Fruit fly (Drosophila melanogaster) whole organism, embryonic: ENCODE measurements around the gene Pvf2.

Experiments used
- BEAF-32 ChIP-seq: fragments of 200-800 bp; sonication (Bioruptor generic); optimal IDR thresholded peaks from 3 replicates; lab custom pipeline; 2017; ENCODE audit warnings: missing biosample characterization, missing genetic modification characterization, mild to moderate bottlenecking, moderate library complexity, missing genetic modification reagents
- CG10267 ChIP-seq: fragments of 200-800 bp; sonication (Bioruptor generic); optimal IDR thresholded peaks from 2 replicates; lab custom pipeline; 2018; ENCODE audit warnings: missing biosample characterization, mild to moderate bottlenecking, missing genetic modification characterization, moderate library complexity
- CG10543 ChIP-seq: fragments of 200-800 bp; sonication (Bioruptor generic); optimal IDR thresholded peaks from 3 replicates; lab custom pipeline; 2017; ENCODE audit warnings: missing biosample characterization, mild to moderate bottlenecking, missing genetic modification characterization, moderate library complexity
- CG10979 ChIP-seq: fragments of 200-800 bp; sonication (Bioruptor generic); optimal IDR thresholded peaks from 2 replicates; lab custom pipeline; 2018; ENCODE audit warnings: missing biosample characterization, mild to moderate bottlenecking, missing genetic modification characterization, moderate library complexity
- CG11504 ChIP-seq: fragments of 200-800 bp; sonication (Bioruptor generic); optimal IDR thresholded peaks from 3 replicates; lab custom pipeline; 2019; ENCODE audit warnings: missing biosample characterization, mild to moderate bottlenecking, missing genetic modification characterization, moderate library complexity
- CG12391 ChIP-seq: fragments of 200-800 bp; sonication (Bioruptor generic); optimal IDR thresholded peaks from 3 replicates; lab custom pipeline; 2018; ENCODE audit warnings: missing biosample characterization, mild to moderate bottlenecking, missing genetic modification characterization, moderate library complexity
- CG13123 ChIP-seq: fragments of 200-800 bp; sonication (Bioruptor generic); optimal IDR thresholded peaks from 2 replicates; lab custom pipeline; 2016; ENCODE audit warnings: missing biosample characterization, missing genetic modification characterization
- CG13624 ChIP-seq: fragments of 200-800 bp; sonication (Bioruptor generic); optimal IDR thresholded peaks from 2 replicates; lab custom pipeline; 2016; ENCODE audit warnings: missing biosample characterization, missing genetic modification characterization
- CG14710 ChIP-seq: fragments of 200-800 bp; sonication (Bioruptor generic); optimal IDR thresholded peaks from 3 replicates; lab custom pipeline; 2019; ENCODE audit warnings: missing biosample characterization, mild to moderate bottlenecking, missing genetic modification characterization, moderate library complexity
- CG15696 ChIP-seq: fragments of 200-800 bp; sonication (Bioruptor generic); optimal IDR thresholded peaks from 2 replicates; lab custom pipeline; 2019; ENCODE audit warnings: missing biosample characterization, mild to moderate bottlenecking, missing genetic modification characterization, moderate library complexity
- CG1603 ChIP-seq: fragments of 200-800 bp; sonication (Bioruptor generic); optimal IDR thresholded peaks from 2 replicates; lab custom pipeline; 2019; ENCODE audit warnings: missing biosample characterization, mild to moderate bottlenecking, missing genetic modification characterization, moderate library complexity
- CG17361 ChIP-seq: fragments of 200-800 bp; sonication (Bioruptor generic); IDR thresholded peaks from 3 replicates; pipeline ENCODE4 v1.3.6; 2022; ENCODE audit warnings: missing biosample characterization, missing genetic modification characterization
- CG17829 ChIP-seq: fragments of 200-800 bp; optimal IDR thresholded peaks from 2 replicates; lab custom pipeline; 2019; ENCODE audit warnings: missing biosample characterization, mild to moderate bottlenecking, missing genetic modification characterization, moderate library complexity
- CG2120 ChIP-seq: fragments of 200-800 bp; sonication (Bioruptor generic); optimal IDR thresholded peaks from 3 replicates; lab custom pipeline; 2016; ENCODE audit warnings: missing biosample characterization, missing genetic modification characterization
- CG30020 ChIP-seq: fragments of 200-800 bp; optimal IDR thresholded peaks from 2 replicates; lab custom pipeline; 2019; ENCODE audit warnings: missing biosample characterization, mild to moderate bottlenecking, missing genetic modification characterization, moderate library complexity
- CG31441 ChIP-seq: fragments of 200-800 bp; sonication (Bioruptor generic); IDR thresholded peaks from 2 replicates; pipeline ENCODE4 v1.3.6; 2022; ENCODE audit warnings: missing biosample characterization, missing genetic modification characterization
- CG3281 ChIP-seq: fragments of 200-800 bp; sonication (Bioruptor generic); optimal IDR thresholded peaks from 3 replicates; lab custom pipeline; 2017; ENCODE audit warnings: missing biosample characterization, mild to moderate bottlenecking, missing genetic modification characterization
- CG34224 ChIP-seq: fragments of 200-800 bp; sonication (Bioruptor generic); IDR thresholded peaks from 3 replicates; pipeline ENCODE4 v1.3.6; 2022; ENCODE audit warnings: missing biosample characterization, missing genetic modification characterization; ENCODE audit not compliant: partially characterized antibody
- CG4617 ChIP-seq: fragments of 200-800 bp; sonication (Bioruptor generic); optimal IDR thresholded peaks from 3 replicates; lab custom pipeline; 2016; ENCODE audit warnings: missing biosample characterization, missing genetic modification characterization, borderline replicate concordance
- CG4730 ChIP-seq: fragments of 200-800 bp; sonication (Bioruptor generic); IDR thresholded peaks from 2 replicates; pipeline ENCODE4 v1.3.6; 2022; ENCODE audit warnings: missing biosample characterization, missing genetic modification characterization
- CG6175 ChIP-seq: fragments of 200-800 bp; sonication (Bioruptor generic); IDR thresholded peaks from 3 replicates; pipeline ENCODE4 v1.3.6; 2022; ENCODE audit warnings: missing biosample characterization, missing genetic modification characterization
- CG7271 ChIP-seq: fragments of 200-800 bp; sonication (Bioruptor generic); optimal IDR thresholded peaks from 2 replicates; lab custom pipeline; 2018; ENCODE audit warnings: missing biosample characterization, mild to moderate bottlenecking, missing genetic modification characterization, moderate library complexity
- CG8359 ChIP-seq: fragments of 200-800 bp; sonication (Bioruptor generic); optimal IDR thresholded peaks from 2 replicates; lab custom pipeline; 2017; ENCODE audit warnings: missing biosample characterization, mild to moderate bottlenecking, missing genetic modification characterization, borderline replicate concordance
- CG8924 ChIP-seq: fragments of 200-800 bp; optimal IDR thresholded peaks from 3 replicates; lab custom pipeline; 2019; ENCODE audit warnings: missing biosample characterization, mild to moderate bottlenecking, missing genetic modification characterization, moderate library complexity
- CG9797 ChIP-seq: fragments of 200-800 bp; sonication (Bioruptor generic); optimal IDR thresholded peaks from 3 replicates; lab custom pipeline; 2018; ENCODE audit warnings: missing biosample characterization, mild to moderate bottlenecking, missing genetic modification characterization
- CG9932 ChIP-seq: fragments of 200-800 bp; sonication (Bioruptor generic); IDR thresholded peaks from 2 replicates; pipeline ENCODE4 v1.3.6; 2022; ENCODE audit warnings: missing biosample characterization, missing genetic modification characterization
- Camta ChIP-seq: fragments of 200-800 bp; sonication (Bioruptor generic); optimal IDR thresholded peaks from 2 replicates; lab custom pipeline; 2016; ENCODE audit warnings: missing biosample characterization, missing genetic modification characterization
- D19B ChIP-seq: fragments of 200-800 bp; sonication (Bioruptor generic); optimal IDR thresholded peaks from 2 replicates; lab custom pipeline; 2017; ENCODE audit warnings: missing biosample characterization, mild to moderate bottlenecking, missing genetic modification characterization
- Dp ChIP-seq: fragments of 200-800 bp; sonication (Bioruptor generic); optimal IDR thresholded peaks from 2 replicates; lab custom pipeline; 2018; ENCODE audit warnings: missing biosample characterization, mild to moderate bottlenecking, missing genetic modification characterization, moderate library complexity
- E2f2 ChIP-seq: fragments of 200-800 bp; sonication (Bioruptor generic); IDR thresholded peaks from 2 replicates; pipeline ENCODE4 v1.3.6; 2022; ENCODE audit warnings: missing biosample characterization, missing genetic modification characterization
- Hr78 ChIP-seq, 2 experiments: fragments of 200-800 bp in 1 of 2; fragments of >200 bp in 1 of 2; sonication (Bioruptor generic) in 1 of 2; optimal IDR thresholded peaks; 2 replicates each; lab custom pipeline; 2017 to 2019; ENCODE audit warnings: missing biosample characterization in 2 of 2, missing genetic modification characterization in 2 of 2, mild to moderate bottlenecking in 1 of 2, moderate library complexity in 1 of 2
- Lim3 ChIP-seq: fragments of 200-800 bp; sonication (Bioruptor generic); IDR thresholded peaks from 2 replicates; pipeline ENCODE4 v1.3.6; 2022; ENCODE audit warnings: missing biosample characterization, missing genetic modification characterization
- MESR4 ChIP-seq: fragments of 200-800 bp; sonication (Bioruptor generic); optimal IDR thresholded peaks from 2 replicates; lab custom pipeline; 2018; ENCODE audit warnings: missing biosample characterization, mild to moderate bottlenecking, missing genetic modification characterization, moderate library complexity
- Myb ChIP-seq: fragments of 200-800 bp; sonication (Bioruptor generic); optimal IDR thresholded peaks from 2 replicates; lab custom pipeline; 2016; ENCODE audit warnings: missing biosample characterization, missing genetic modification characterization
- Sry-β ChIP-seq: fragments of 200-800 bp; sonication (Bioruptor generic); optimal IDR thresholded peaks from 2 replicates; lab custom pipeline; 2018; ENCODE audit warnings: missing biosample characterization, mild to moderate bottlenecking, missing genetic modification characterization, moderate library complexity
- YL-1 ChIP-seq: fragments of 200-800 bp; sonication (Bioruptor generic); optimal IDR thresholded peaks from 3 replicates; lab custom pipeline; 2017; ENCODE audit warnings: missing biosample characterization, mild to moderate bottlenecking, missing genetic modification characterization
- crc ChIP-seq: fragments of 200-800 bp; sonication (Bioruptor generic); optimal IDR thresholded peaks from 2 replicates; lab custom pipeline; 2016; ENCODE audit warnings: missing biosample characterization, missing genetic modification characterization
- eyg ChIP-seq: fragments of 200-800 bp; sonication (Bioruptor generic); optimal IDR thresholded peaks from 3 replicates; lab custom pipeline; 2016; ENCODE audit warnings: missing biosample characterization, missing genetic modification characterization
- fd64A ChIP-seq: fragments of 200-800 bp; sonication (Bioruptor generic); optimal IDR thresholded peaks from 3 replicates; lab custom pipeline; 2018; ENCODE audit warnings: missing biosample characterization, mild to moderate bottlenecking, missing genetic modification characterization
- gfzf ChIP-seq: fragments of 200-800 bp; sonication (Bioruptor generic); optimal IDR thresholded peaks from 2 replicates; lab custom pipeline; 2016; ENCODE audit warnings: missing biosample characterization, mild to moderate bottlenecking, missing genetic modification characterization, moderate library complexity
- grn ChIP-seq: fragments of 200-800 bp; sonication (Bioruptor generic); optimal IDR thresholded peaks from 3 replicates; lab custom pipeline; 2017; ENCODE audit warnings: missing biosample characterization, missing genetic modification characterization
- lilli ChIP-seq: fragments of 200-800 bp; sonication (Bioruptor generic); optimal IDR thresholded peaks from 3 replicates; lab custom pipeline; 2016; ENCODE audit warnings: missing biosample characterization, missing genetic modification characterization
- nerfin-2 ChIP-seq: fragments of 200-800 bp; sonication (Bioruptor generic); IDR thresholded peaks from 2 replicates; pipeline ENCODE4 v1.3.6; 2022; ENCODE audit warnings: missing biosample characterization, missing genetic modification characterization; ENCODE audit not compliant: partially characterized antibody
- nmo ChIP-seq: fragments of 200-800 bp; sonication (Bioruptor generic); optimal IDR thresholded peaks from 2 replicates; lab custom pipeline; 2018; ENCODE audit warnings: missing biosample characterization, mild to moderate bottlenecking, missing genetic modification characterization, moderate library complexity
- pho ChIP-seq: fragments of 200-800 bp; sonication (Bioruptor generic); optimal IDR thresholded peaks from 2 replicates; lab custom pipeline; 2016; ENCODE audit warnings: missing biosample characterization, missing genetic modification characterization
- pita ChIP-seq: fragments of 200-800 bp; sonication (Bioruptor generic); optimal IDR thresholded peaks from 2 replicates; lab custom pipeline; 2017; ENCODE audit warnings: missing biosample characterization, mild to moderate bottlenecking, missing genetic modification characterization
- row ChIP-seq: fragments of 200-800 bp; sonication (Bioruptor generic); IDR thresholded peaks from 3 replicates; pipeline ENCODE4 v1.3.6; 2022; ENCODE audit warnings: missing biosample characterization, missing genetic modification characterization
- sens ChIP-seq: fragments of 200-800 bp; sonication (Bioruptor generic); peaks from one replicate; lab custom pipeline; 2016; ENCODE audit warnings: missing biosample characterization, missing genetic modification characterization
- sr ChIP-seq: fragments of 200-800 bp; sonication (Bioruptor generic); IDR thresholded peaks from 3 replicates; pipeline ENCODE4 v1.3.6; 2022; ENCODE audit warnings: missing biosample characterization, missing genetic modification characterization
- stwl ChIP-seq: fragments of 200-800 bp; sonication (Bioruptor generic); optimal IDR thresholded peaks from 3 replicates; lab custom pipeline; 2018; ENCODE audit warnings: missing biosample characterization, mild to moderate bottlenecking, missing genetic modification characterization, moderate library complexity
- unpg ChIP-seq: fragments of 200-800 bp; sonication (Bioruptor generic); optimal IDR thresholded peaks from 3 replicates; lab custom pipeline; 2018; ENCODE audit warnings: missing biosample characterization, mild to moderate bottlenecking, missing genetic modification characterization, moderate library complexity

The Pvf2 gene

DNA sequence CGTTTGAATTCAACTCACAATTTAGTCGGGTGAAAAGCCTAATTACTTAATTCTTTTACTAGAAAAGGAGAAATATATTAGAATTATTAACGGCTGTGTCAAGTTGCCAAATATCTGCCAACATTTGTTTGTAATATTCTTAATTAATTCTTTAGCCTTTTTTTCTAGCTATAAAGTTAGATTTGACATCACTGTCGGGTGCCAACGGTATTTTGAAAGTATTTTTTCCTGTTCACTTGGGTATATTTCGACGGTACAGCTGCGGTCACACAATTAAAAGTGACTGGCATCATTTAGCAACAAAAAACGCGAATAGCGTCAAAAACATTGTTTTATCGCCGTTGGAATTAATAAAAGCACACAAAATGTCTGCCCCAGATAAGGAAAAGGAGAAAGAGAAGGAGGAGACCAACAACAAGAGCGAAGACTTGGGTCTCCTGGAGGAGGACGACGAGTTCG lies 20.7 kb downstream of the Pvf2 start, which contains the start of gene Sem1 (continued):
- peak; percentile 91 for TF ChIP-seq Sry-β (GFP tag; lab: Kevin White, UChicago)
- no peak for TF ChIP-seq pho (GFP tag; lab: Kevin White, UChicago)
- peak; percentile 54 for TF ChIP-seq sens (GFP tag; lab: Kevin White, UChicago)
- TF ChIP-seq CG34224 (GFP tag; lab: Robert Waterston, UW), result peak; percentile 18; the same call in 1 of the 3 replicates
- TF ChIP-seq nmo (GFP tag; lab: Kevin White, UChicago), result peak; percentile 16
- peak; percentile 31 for TF ChIP-seq YL-1 (GFP tag; lab: Kevin White, UChicago)
- no peak for TF ChIP-seq Hr78 (GFP tag; optimal IDR thresholded peaks at IDR 0.05; lab: Kevin White, UChicago)
- peak; percentile 52 for TF ChIP-seq MESR4
- TF ChIP-seq eyg (GFP tag; lab: Kevin White, UChicago), result no peak
- TF ChIP-seq CG4617 (GFP tag; lab: Kevin White, UChicago), result peak; percentile 29
- peak; percentile 24 for TF ChIP-seq CG1603 (tag; lab: Kevin White, UChicago)
- TF ChIP-seq CG14710 (tag; lab: Kevin White, UChicago), result peak; percentile 50
- peak; percentile 22 for TF ChIP-seq CG2120 (GFP tag; lab: Kevin White, UChicago)
- no peak for TF ChIP-seq CG3281 (GFP tag; lab: Kevin White, UChicago)
- peak; percentile 65 for TF ChIP-seq CG11504 (tag; lab: Kevin White, UChicago)
- TF ChIP-seq CG9932 (GFP tag; lab: Robert Waterston, UW), result peak; percentile 39; the same call in 1 of the 2 replicates
- TF ChIP-seq CG31441 (GFP tag; lab: Robert Waterston, UW), result no peak
- TF ChIP-seq CG17829, result peak; percentile 8
- TF ChIP-seq gfzf (GFP tag; lab: Kevin White, UChicago), result peak; percentile 86
- TF ChIP-seq CG4730, result no peak
- peak; percentile 7 for TF ChIP-seq BEAF-32 (GFP tag; lab: Kevin White, UChicago)
- TF ChIP-seq CG6175 (GFP tag; lab: Robert Waterston, UW), result no peak
- TF ChIP-seq row, result peak; percentile 75
- TF ChIP-seq CG8359 (GFP tag; lab: Kevin White, UChicago), result no peak
- TF ChIP-seq pita (GFP tag; lab: Kevin White, UChicago), result no peak
- TF ChIP-seq CG17361 (GFP tag; lab: Robert Waterston, UW), result no peak
- TF ChIP-seq CG13123 (GFP tag; lab: Kevin White, UChicago), result no peak
- no peak for TF ChIP-seq CG10979
- peak; percentile 11 for TF ChIP-seq CG10267 (tag; lab: Kevin White, UChicago)
- TF ChIP-seq Dp (GFP tag; lab: Kevin White, UChicago), result peak; percentile 34
- peak; percentile 36; the same call in 1 of the 2 replicates for TF ChIP-seq E2f2 (GFP tag; lab: Robert Waterston, UW)
- TF ChIP-seq CG10543 (GFP tag; lab: Kevin White, UChicago), result no peak
- TF ChIP-seq Myb (GFP tag; lab: Kevin White, UChicago), result peak; percentile 42
- no peak for TF ChIP-seq Camta
- peak; percentile 29 for TF ChIP-seq stwl (tag; lab: Kevin White, UChicago)
- TF ChIP-seq CG12391 (tag; lab: Kevin White, UChicago), result peak; percentile 13
- TF ChIP-seq CG8924 (tag; lab: Kevin White, UChicago), result peak; percentile 12
- peak; percentile 47 for TF ChIP-seq CG30020
- peak; percentile 6 for TF ChIP-seq lilli

DNA sequence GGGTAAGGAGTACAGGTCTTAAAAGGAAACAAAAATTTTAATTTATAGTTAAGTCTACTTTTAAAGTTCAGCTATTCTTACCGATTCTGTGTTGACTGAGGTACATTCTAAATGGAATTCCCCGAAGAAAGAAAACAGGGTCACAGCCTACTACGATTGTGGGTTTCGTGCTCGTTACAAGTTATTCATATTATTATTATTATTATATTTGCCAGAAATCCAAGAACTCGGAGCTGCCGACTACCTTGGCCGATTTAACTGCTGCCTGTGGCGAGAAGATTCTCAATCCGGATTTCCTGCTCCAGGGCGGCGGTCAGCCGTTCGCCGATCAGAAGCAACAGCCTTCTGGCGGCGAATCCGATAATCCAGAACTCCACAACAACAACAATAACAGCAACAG lies 23.7 kb downstream of the Pvf2 start, which contains the start of gene Mst27D:
Gene Mst27D, minus strand, starts transcription at position 101 of the 400 bp plus-strand sequence.
- TF ChIP-seq unpg (GFP tag; lab: Kevin White, UChicago) (no peak), CG7271 (no peak), nerfin-2 (no peak), crc (GFP tag; lab: Kevin White, UChicago) (no peak), D19B (GFP tag; lab: Kevin White, UChicago) (no peak), Lim3 (GFP tag; lab: Robert Waterston, UW) (no peak), sr (GFP tag; lab: Robert Waterston, UW) (no peak), CG9797 (GFP tag; lab: Kevin White, UChicago) (no peak), CG4730 (no peak), grn (GFP tag; lab: Kevin White, UChicago) (no peak), CG13624 (no peak), fd64A (no peak), CG15696 (no peak)
